Fruit fly (Drosophila melanogaster): ENCODE measurements around the gene dgt6.

dm6 chr3R:29113392-29113791 is 17.4 kb downstream of the dgt6 start:
- TF ChIP-seq ovo (GFP tag; optimal IDR thresholded peaks at IDR 0.05) = no peak
- TF ChIP-seq tj (GFP tag; optimal IDR thresholded peaks at IDR 0.05) = no peak
- TF ChIP-seq kay (GFP tag; ENCODE audit: borderline replicate concordance) = no peak
- no peak for TF ChIP-seq Crg-1 (GFP tag; optimal IDR thresholded peaks at IDR 0.05)
- no peak for TF ChIP-seq CG7045 (GFP tag; optimal IDR thresholded peaks at IDR 0.05)
- no peak for TF ChIP-seq toe (GFP tag; optimal IDR thresholded peaks at IDR 0.05)
- TF ChIP-seq Mnt (GFP tag; optimal IDR thresholded peaks at IDR 0.05) = no peak
- no peak for TF ChIP-seq pad (GFP tag; optimal IDR thresholded peaks at IDR 0.05)
- no peak for TF ChIP-seq Clk (GFP tag; optimal IDR thresholded peaks at IDR 0.05)
- no peak for TF ChIP-seq Hr96 (GFP tag; optimal IDR thresholded peaks at IDR 0.05)
- no peak for TF ChIP-seq CG33017 (tag; optimal IDR thresholded peaks at IDR 0.05)
- TF ChIP-seq CG14711 (tag; optimal IDR thresholded peaks at IDR 0.05) = no peak
- TF ChIP-seq CG7101 (tag; optimal IDR thresholded peaks at IDR 0.05) = no peak

Data from whole organism, adult.